Worm (Caenorhabditis elegans): Measurements from ENCODE around the gene slcf-1.

- no peak for TF ChIP-seq aly-1 (tag; optimal IDR thresholded peaks at IDR 0.05)
- no peak for TF ChIP-seq ama-1 (optimal IDR thresholded peaks at IDR 0.05)
- no peak for TF ChIP-seq scrt-1 (GFP tag; IDR thresholded peaks at IDR 0.05)
- no peak for TF ChIP-seq B0310.2 (tag; optimal IDR thresholded peaks at IDR 0.05)
- TF ChIP-seq hmg-4 (GFP tag; optimal IDR thresholded peaks at IDR 0.05), result no peak
- TF ChIP-seq ets-7 (tag; optimal IDR thresholded peaks at IDR 0.05), result no peak
- TF ChIP-seq hmbx-1 (tag; optimal IDR thresholded peaks at IDR 0.05), result no peak
- no peak for TF ChIP-seq flt-1 (GFP tag; IDR thresholded peaks at IDR 0.05)
- no peak for TF ChIP-seq sea-1 (GFP tag; conservative IDR thresholded peaks at IDR 0.05)
Measured at ce11 chrX:10514056-10514455, 15.0 kb upstream of the slcf-1 start.
